Fruit fly (Drosophila melanogaster): ENCODE data around the gene ear.
A peak's percentile ranks its signal among the peaks of the same experiment; 100 is the strongest.

Gene ear

DNA sequence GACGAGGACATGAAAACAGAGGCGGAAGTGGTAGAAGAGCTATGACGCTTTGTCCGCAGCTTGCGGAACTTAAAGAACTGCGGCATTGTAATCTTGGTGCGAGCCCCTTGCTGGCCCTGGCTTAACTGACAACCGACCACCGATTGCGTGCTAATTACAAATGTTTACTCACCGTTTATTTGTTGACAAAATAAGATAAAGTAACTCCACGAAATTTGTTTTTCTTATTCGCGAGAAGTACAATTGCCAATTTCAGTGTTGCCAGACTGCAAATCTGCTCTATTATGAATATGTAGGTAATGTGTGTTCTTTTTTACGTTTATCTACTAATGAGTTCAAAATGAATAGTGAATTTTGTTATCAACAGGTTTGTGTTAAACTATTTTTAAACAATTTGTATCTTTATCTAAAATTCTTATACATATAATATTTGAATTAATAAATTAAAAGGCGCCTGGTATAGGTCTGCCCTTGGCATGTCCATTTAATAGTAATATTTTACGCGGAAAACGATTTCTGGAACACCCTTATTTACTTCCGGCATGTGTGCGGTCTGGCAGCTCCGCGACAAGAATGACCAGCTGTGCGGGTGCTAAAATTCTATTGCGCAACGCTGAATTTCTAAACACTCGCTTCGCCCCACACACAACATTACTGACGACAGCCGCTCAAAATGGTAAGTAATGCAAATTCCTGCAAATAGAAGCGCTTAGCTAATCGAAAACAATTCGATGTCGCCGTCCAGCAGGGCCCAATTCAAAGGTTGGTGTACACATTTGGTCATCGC is 36.3 kb downstream of the ear start, which contains the start of the genes Atg4b and Hibch (continued):
- TF ChIP-seq Sox102F (GFP tag; optimal IDR thresholded peaks at IDR 0.05): no peak
- TF ChIP-seq CG32767 (GFP tag; IDR thresholded peaks at IDR 0.05): peak; percentile 59; the same call in 1 of the 2 replicates
- TF ChIP-seq ac (GFP tag; optimal IDR thresholded peaks at IDR 0.05): peak; percentile 14
- no peak for TF ChIP-seq sc (optimal IDR thresholded peaks at IDR 0.05)
- TF ChIP-seq sc (GFP tag; optimal IDR thresholded peaks at IDR 0.05): no peak
- peak; percentile 16 for TF ChIP-seq CG4854 (GFP tag; optimal IDR thresholded peaks at IDR 0.05)
- TF ChIP-seq Dp (GFP tag; optimal IDR thresholded peaks at IDR 0.05): peak; percentile 5
- TF ChIP-seq CkIIα-i1 (GFP tag; IDR thresholded peaks at IDR 0.05): no peak
- TF ChIP-seq nerfin-2 (GFP tag; IDR thresholded peaks at IDR 0.05; ENCODE audit: partially characterized antibody): no peak
- TF ChIP-seq MESR4 (GFP tag; optimal IDR thresholded peaks at IDR 0.05): peak; percentile 79
- peak; percentile 23 for TF ChIP-seq CG17802 (tag; optimal IDR thresholded peaks at IDR 0.05)
- peak; percentile 64 for TF ChIP-seq CG42726 (GFP tag; IDR thresholded peaks at IDR 0.05; ENCODE audit: partially characterized antibody)
- TF ChIP-seq CG6854 (GFP tag; optimal IDR thresholded peaks at IDR 0.05): peak; percentile 36
- TF ChIP-seq CG11456 (GFP tag; IDR thresholded peaks at IDR 0.05): peak; percentile 90
- TF ChIP-seq kay (GFP tag; optimal IDR thresholded peaks at IDR 0.05): no peak
- TF ChIP-seq CG10147 (GFP tag; optimal IDR thresholded peaks at IDR 0.05): peak; percentile 85
- TF ChIP-seq unpg (GFP tag; optimal IDR thresholded peaks at IDR 0.05): peak; percentile 80
- TF ChIP-seq CG12942 (GFP tag; optimal IDR thresholded peaks at IDR 0.05): peak; percentile 74
- TF ChIP-seq CG10267 (tag; optimal IDR thresholded peaks at IDR 0.05): peak; percentile 81
- TF ChIP-seq crc (GFP tag; optimal IDR thresholded peaks at IDR 0.05): no peak
- TF ChIP-seq CG8089 (GFP tag; optimal IDR thresholded peaks at IDR 0.05): no peak
- TF ChIP-seq CG4360 (GFP tag; IDR thresholded peaks at IDR 0.05): no peak
- TF ChIP-seq dysf (GFP tag; IDR thresholded peaks at IDR 0.05): peak; percentile 85
- TF ChIP-seq CG4424 (GFP tag; optimal IDR thresholded peaks at IDR 0.05): peak; percentile 83
- TF ChIP-seq PHDP (tag; optimal IDR thresholded peaks at IDR 0.05): peak; percentile 82
- TF ChIP-seq nau (GFP tag; optimal IDR thresholded peaks at IDR 0.05): no peak
- peak; percentile 70 for TF ChIP-seq odd (GFP tag; optimal IDR thresholded peaks at IDR 0.05)
- peak; percentile 81 for TF ChIP-seq Gug (GFP tag; IDR thresholded peaks at IDR 0.05)
- TF ChIP-seq corto (GFP tag; optimal IDR thresholded peaks at IDR 0.05): no peak
- TF ChIP-seq CG31224 (GFP tag; IDR thresholded peaks at IDR 0.05): peak; percentile 75
- no peak; the same call in 1 of the 2 replicates for TF ChIP-seq dati (GFP tag; IDR thresholded peaks at IDR 0.05)
- peak; percentile 74 for TF ChIP-seq CG4730 (GFP tag; IDR thresholded peaks at IDR 0.05)
- peak; percentile 77 for TF ChIP-seq kni (GFP tag; optimal IDR thresholded peaks at IDR 0.05)
- TF ChIP-seq Hr78 (GFP tag; optimal IDR thresholded peaks at IDR 0.05): no peak
- TF ChIP-seq crol (GFP tag; IDR thresholded peaks at IDR 0.05): no peak
- no peak for TF ChIP-seq HLH4C (GFP tag; IDR thresholded peaks at IDR 0.05; ENCODE audit: partially characterized antibody)
- peak; percentile 60 for TF ChIP-seq H2.0 (GFP tag; IDR thresholded peaks at IDR 0.05)
- TF ChIP-seq Ets97D (GFP tag; optimal IDR thresholded peaks at IDR 0.05): peak; percentile 8
- TF ChIP-seq D19A (tag; optimal IDR thresholded peaks at IDR 0.05): no peak
- peak; percentile 38 to 79 for TF ChIP-seq bsh (GFP tag; optimal IDR thresholded peaks at IDR 0.05)
- TF ChIP-seq CG15696 (tag; optimal IDR thresholded peaks at IDR 0.05): peak; percentile 91
- TF ChIP-seq CG7745 (tag; optimal IDR thresholded peaks at IDR 0.05): no peak
- TF ChIP-seq psq (GFP tag; optimal IDR thresholded peaks at IDR 0.05): peak; percentile 20
- TF ChIP-seq Lim3 (GFP tag; IDR thresholded peaks at IDR 0.05): 0 out of 2 replicates have a peak, but pooled peaks have one; percentile 25
- peak; percentile 38 for TF ChIP-seq CG8944 (GFP tag; optimal IDR thresholded peaks at IDR 0.05)
- no peak for TF ChIP-seq CG11398 (GFP tag; optimal IDR thresholded peaks at IDR 0.05)
- no peak for TF ChIP-seq CG2875 (GFP tag; optimal IDR thresholded peaks at IDR 0.05)
- peak; percentile 36; the same call in 1 of the 2 replicates for TF ChIP-seq Dref (GFP tag; IDR thresholded peaks at IDR 0.05)
- TF ChIP-seq CG12155 (GFP tag; optimal IDR thresholded peaks at IDR 0.05): peak; percentile 82
